Fruit fly (Drosophila melanogaster) whole organism, embryonic: ENCODE results near the gene CG3457.
A peak's percentile ranks its signal among the peaks of the same experiment; 100 is the strongest.

ENCODE experiments used
- BEAF-32 ChIP-seq: fragments of 200-800 bp; sonication (Bioruptor generic); optimal IDR thresholded peaks from 3 replicates; lab custom pipeline; 2017; ENCODE audit warnings: missing biosample characterization, missing genetic modification characterization, mild to moderate bottlenecking, moderate library complexity, missing genetic modification reagents
- Bgb ChIP-seq: fragments of 200-800 bp; sonication (Bioruptor generic); IDR thresholded peaks from 2 replicates; pipeline ENCODE4 v1.3.6; 2022; ENCODE audit warnings: missing biosample characterization, missing genetic modification characterization; ENCODE audit not compliant: partially characterized antibody
- Bteb2 ChIP-seq: fragments of 200-800 bp; sonication (Bioruptor generic); optimal IDR thresholded peaks from 2 replicates; lab custom pipeline; 2016; ENCODE audit warnings: missing biosample characterization, missing genetic modification characterization
- CG14710 ChIP-seq: fragments of 200-800 bp; sonication (Bioruptor generic); optimal IDR thresholded peaks from 3 replicates; lab custom pipeline; 2019; ENCODE audit warnings: missing biosample characterization, mild to moderate bottlenecking, missing genetic modification characterization, moderate library complexity
- CG14860 ChIP-seq: fragments of 200-800 bp; sonication (Bioruptor generic); IDR thresholded peaks from 3 replicates; pipeline ENCODE4 v1.3.6; 2022; ENCODE audit warnings: missing biosample characterization, missing genetic modification characterization; ENCODE audit not compliant: partially characterized antibody
- CG16813 ChIP-seq: fragments of 200-800 bp; sonication (Bioruptor generic); IDR thresholded peaks from 3 replicates; pipeline ENCODE4 v1.3.6; 2022; ENCODE audit warnings: missing biosample characterization, missing genetic modification characterization; ENCODE audit not compliant: partially characterized antibody
- CG16815 ChIP-seq: fragments of 200-800 bp; sonication (Bioruptor generic); optimal IDR thresholded peaks from 3 replicates; lab custom pipeline; 2017; ENCODE audit warnings: missing biosample characterization, mild to moderate bottlenecking, missing genetic modification characterization
- CG17359 ChIP-seq: fragments of 200-800 bp; sonication (Bioruptor generic); optimal IDR thresholded peaks from 3 replicates; lab custom pipeline; 2018; ENCODE audit warnings: missing biosample characterization, mild to moderate bottlenecking, missing genetic modification characterization, moderate library complexity
- CG18764 ChIP-seq: fragments of 200-800 bp; sonication (Bioruptor generic); optimal IDR thresholded peaks from 3 replicates; lab custom pipeline; 2016; ENCODE audit warnings: missing biosample characterization, missing genetic modification characterization
- CG2116 ChIP-seq: fragments of 200-800 bp; sonication (Bioruptor generic); optimal IDR thresholded peaks from 3 replicates; lab custom pipeline; 2018; ENCODE audit warnings: missing biosample characterization, mild to moderate bottlenecking, missing genetic modification characterization
- CG4617 ChIP-seq: fragments of 200-800 bp; sonication (Bioruptor generic); optimal IDR thresholded peaks from 3 replicates; lab custom pipeline; 2016; ENCODE audit warnings: missing biosample characterization, missing genetic modification characterization, borderline replicate concordance
- CG6791 ChIP-seq: fragments of 200-800 bp; sonication (Bioruptor generic); IDR thresholded peaks from 3 replicates; pipeline ENCODE4 v1.3.6; 2022; ENCODE audit warnings: missing biosample characterization, missing genetic modification characterization; ENCODE audit not compliant: partially characterized antibody
- CG7357 ChIP-seq: fragments of 200-800 bp; sonication (Bioruptor generic); IDR thresholded peaks from 3 replicates; pipeline ENCODE4 v1.3.6; 2022; ENCODE audit warnings: missing biosample characterization, missing genetic modification characterization
- CG9609 ChIP-seq: fragments of 200-800 bp; sonication (Bioruptor generic); optimal IDR thresholded peaks from 3 replicates; lab custom pipeline; 2016; ENCODE audit warnings: missing biosample characterization, missing genetic modification characterization
- CG9797 ChIP-seq: fragments of 200-800 bp; sonication (Bioruptor generic); optimal IDR thresholded peaks from 3 replicates; lab custom pipeline; 2018; ENCODE audit warnings: missing biosample characterization, mild to moderate bottlenecking, missing genetic modification characterization
- Dll ChIP-seq: fragments of 200-800 bp; sonication (Bioruptor generic); IDR thresholded peaks from 4 replicates; pipeline ENCODE4 v1.3.6; 2022; ENCODE audit warnings: missing biosample characterization, missing genetic modification characterization; ENCODE audit not compliant: partially characterized antibody
- Dp ChIP-seq: fragments of 200-800 bp; sonication (Bioruptor generic); optimal IDR thresholded peaks from 2 replicates; lab custom pipeline; 2018; ENCODE audit warnings: missing biosample characterization, mild to moderate bottlenecking, missing genetic modification characterization, moderate library complexity
- E2f2 ChIP-seq: fragments of 200-800 bp; sonication (Bioruptor generic); IDR thresholded peaks from 2 replicates; pipeline ENCODE4 v1.3.6; 2022; ENCODE audit warnings: missing biosample characterization, missing genetic modification characterization
- Ets97D ChIP-seq: fragments of 200-800 bp; sonication (Bioruptor generic); optimal IDR thresholded peaks from 3 replicates; lab custom pipeline; 2016; ENCODE audit warnings: missing biosample characterization, missing genetic modification characterization
- HLH4C ChIP-seq: fragments of 200-800 bp; sonication (Bioruptor generic); IDR thresholded peaks from 3 replicates; pipeline ENCODE4 v1.3.6; 2022; ENCODE audit warnings: missing biosample characterization, missing genetic modification characterization; ENCODE audit not compliant: partially characterized antibody
- MBD-R2 ChIP-seq: fragments of 200-800 bp; sonication (Bioruptor generic); IDR thresholded peaks from 2 replicates; pipeline ENCODE4 v1.3.6; 2022; ENCODE audit warnings: missing biosample characterization, missing genetic modification characterization
- Med ChIP-seq: fragments of 200-800 bp; sonication (Bioruptor generic); peaks from one replicate; lab custom pipeline; 2016; ENCODE audit warnings: missing biosample characterization, missing genetic modification characterization, mild to moderate bottlenecking, inconsistent platforms, moderate library complexity
- Scr ChIP-seq: fragments of 200-800 bp; sonication (Bioruptor generic); IDR thresholded peaks from 2 replicates; pipeline ENCODE4 v1.3.6; 2022; ENCODE audit warnings: missing biosample characterization, missing genetic modification characterization; ENCODE audit not compliant: partially characterized antibody
- Sry-δ ChIP-seq: fragments of 200-800 bp; sonication (Bioruptor generic); optimal IDR thresholded peaks from 2 replicates; lab custom pipeline; 2016; ENCODE audit warnings: missing biosample characterization, missing genetic modification characterization
- YL-1 ChIP-seq: fragments of 200-800 bp; sonication (Bioruptor generic); optimal IDR thresholded peaks from 3 replicates; lab custom pipeline; 2017; ENCODE audit warnings: missing biosample characterization, mild to moderate bottlenecking, missing genetic modification characterization
- amos ChIP-seq: fragments of 200-800 bp; sonication (Bioruptor generic); IDR thresholded peaks from 2 replicates; pipeline ENCODE4 v1.3.6; 2022; ENCODE audit warnings: missing biosample characterization, missing genetic modification characterization; ENCODE audit not compliant: partially characterized antibody
- bbx ChIP-seq: fragments of 200-800 bp; sonication (Bioruptor generic); IDR thresholded peaks from 2 replicates; pipeline ENCODE4 v1.3.6; 2022; ENCODE audit warnings: missing biosample characterization, missing genetic modification characterization; ENCODE audit not compliant: partially characterized antibody
- btn ChIP-seq: fragments of 200-800 bp; sonication (Bioruptor generic); optimal IDR thresholded peaks from 2 replicates; lab custom pipeline; 2016; ENCODE audit warnings: missing biosample characterization, missing genetic modification characterization
- crol ChIP-seq: fragments of 200-800 bp; sonication (Bioruptor generic); IDR thresholded peaks from 2 replicates; pipeline ENCODE4 v1.3.6; 2022; ENCODE audit warnings: missing biosample characterization, missing genetic modification characterization
- dati ChIP-seq: fragments of 200-800 bp; sonication (Bioruptor generic); IDR thresholded peaks from 2 replicates; pipeline ENCODE4 v1.3.6; 2022; ENCODE audit warnings: missing biosample characterization, missing genetic modification characterization
- ewg ChIP-seq: fragments of 200-800 bp; sonication (Bioruptor generic); optimal IDR thresholded peaks from 3 replicates; lab custom pipeline; 2017; ENCODE audit warnings: mild to moderate bottlenecking, missing biosample characterization, missing genetic modification reagents, missing genetic modification characterization
- gfzf ChIP-seq: fragments of 200-800 bp; sonication (Bioruptor generic); optimal IDR thresholded peaks from 2 replicates; lab custom pipeline; 2016; ENCODE audit warnings: missing biosample characterization, mild to moderate bottlenecking, missing genetic modification characterization, moderate library complexity
- grau ChIP-seq: fragments of 200-800 bp; optimal IDR thresholded peaks from 3 replicates; lab custom pipeline; 2019; ENCODE audit warnings: missing biosample characterization, mild to moderate bottlenecking, missing genetic modification characterization, moderate library complexity
- hb ChIP-seq: fragments of 200-800 bp; sonication (Bioruptor generic); IDR thresholded peaks from 3 replicates; pipeline ENCODE4 v1.3.6; 2022; ENCODE audit warnings: missing biosample characterization, missing genetic modification characterization; ENCODE audit not compliant: partially characterized antibody
- hbn ChIP-seq: fragments of 200-800 bp; sonication (Bioruptor generic); IDR thresholded peaks from 2 replicates; pipeline ENCODE4 v1.3.6; 2022; ENCODE audit warnings: missing biosample characterization, missing genetic modification characterization; ENCODE audit not compliant: partially characterized antibody
- inv ChIP-seq: fragments of 200-800 bp; sonication (Bioruptor generic); IDR thresholded peaks from 2 replicates; pipeline ENCODE4 v1.3.6; 2022; ENCODE audit warnings: missing biosample characterization, missing genetic modification characterization; ENCODE audit not compliant: partially characterized antibody
- knrl ChIP-seq: fragments of 200-800 bp; sonication (Bioruptor generic); IDR thresholded peaks from 3 replicates; pipeline ENCODE4 v1.3.6; 2022; ENCODE audit warnings: missing biosample characterization, missing genetic modification characterization; ENCODE audit not compliant: partially characterized antibody
- mirr ChIP-seq: fragments of 200-800 bp; sonication (Bioruptor generic); optimal IDR thresholded peaks from 3 replicates; lab custom pipeline; 2018; ENCODE audit warnings: missing biosample characterization, mild to moderate bottlenecking, missing genetic modification characterization
- odd ChIP-seq: fragments of 200-800 bp; sonication (Bioruptor generic); optimal IDR thresholded peaks from 2 replicates; lab custom pipeline; 2017; ENCODE audit warnings: missing biosample characterization, mild to moderate bottlenecking, missing genetic modification characterization
- phol ChIP-seq: fragments of 200-800 bp; sonication (Bioruptor generic); optimal IDR thresholded peaks from 3 replicates; lab custom pipeline; 2018; ENCODE audit warnings: missing biosample characterization, mild to moderate bottlenecking, missing genetic modification characterization, moderate library complexity
- pzg ChIP-seq: fragments of 200-800 bp; sonication (Bioruptor generic); optimal IDR thresholded peaks from 3 replicates; lab custom pipeline; 2018; ENCODE audit warnings: missing biosample characterization, mild to moderate bottlenecking, missing genetic modification characterization, moderate library complexity
- sna ChIP-seq: fragments of 200-800 bp; sonication (Bioruptor generic); IDR thresholded peaks from 2 replicates; pipeline ENCODE4 v1.3.6; 2022; ENCODE audit warnings: missing biosample characterization, missing genetic modification characterization; ENCODE audit not compliant: partially characterized antibody
- trh ChIP-seq: fragments of 200-800 bp; sonication (Bioruptor generic); optimal IDR thresholded peaks from 2 replicates; lab custom pipeline; 2016; ENCODE audit warnings: missing biosample characterization, missing genetic modification characterization
- unc-4 ChIP-seq: fragments of 200-800 bp; sonication (Bioruptor generic); IDR thresholded peaks from 2 replicates; pipeline ENCODE4 v1.3.6; 2022; ENCODE audit warnings: missing biosample characterization, missing genetic modification characterization; ENCODE audit not compliant: partially characterized antibody
- vvl ChIP-seq: fragments of 200-800 bp; sonication (Bioruptor generic); IDR thresholded peaks from 2 replicates; pipeline ENCODE4 v1.3.6; 2022; ENCODE audit warnings: missing biosample characterization, missing genetic modification characterization

CG3457 gene

DNA sequence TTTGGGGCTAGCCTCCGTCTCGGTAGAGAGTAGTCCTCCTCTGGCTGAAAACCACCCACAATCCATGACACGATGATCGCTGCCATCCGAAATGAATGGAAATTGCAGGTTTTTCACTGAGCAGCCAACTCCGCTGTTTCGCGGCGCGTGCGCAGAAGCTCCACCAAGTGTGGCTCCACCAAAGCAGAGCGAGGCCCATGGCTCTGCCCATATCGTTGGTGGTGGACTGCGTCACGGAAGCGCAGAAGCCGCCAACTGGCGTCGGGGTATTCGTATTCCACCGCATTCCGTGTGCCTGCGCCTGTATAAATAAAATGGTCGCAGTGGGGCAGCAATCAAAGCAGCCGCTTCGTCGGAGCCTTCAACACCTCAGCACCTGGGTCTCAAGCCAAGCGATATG, 35.8 kb downstream of the CG3457 start, which contains the start of gene CG14052:
Gene CG14052, plus strand, starts transcription at position 301 of the 400 bp plus-strand sequence.
- TF ChIP-seq btn (GFP tag; lab: Kevin White, UChicago) (no peak), Med (GFP tag; lab: Kevin White, UChicago) (peak; percentile 16), ewg (GFP tag; lab: Kevin White, UChicago) (peak; percentile 19)
- TF ChIP-seq, all 482 proteins: peak for 2

DNA sequence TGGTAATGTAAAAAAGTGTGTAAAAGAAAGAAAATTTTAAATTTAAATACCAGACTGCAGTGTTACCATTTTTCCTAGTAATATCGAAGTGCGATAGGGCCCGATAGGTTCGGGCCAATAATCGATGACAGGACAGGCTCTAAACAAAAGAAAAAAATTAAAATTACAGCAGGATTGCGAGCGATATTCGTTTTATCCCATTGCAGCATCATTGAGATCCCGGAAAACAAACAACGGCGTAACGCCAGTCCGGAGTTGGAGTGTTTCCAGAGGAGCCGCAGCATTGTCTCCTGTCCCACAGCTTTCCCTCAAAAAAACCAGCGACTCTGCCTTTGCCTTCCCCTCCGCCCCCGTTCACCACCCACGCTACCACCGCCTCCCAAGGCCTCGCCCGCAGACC, 37.5 kb downstream of the CG3457 start, which contains the start of gene pcx:
Gene pcx, plus strand, starts transcription at position 159 of the 400 bp plus-strand sequence.
- TF ChIP-seq grau (no peak), CG14710 (peak; percentile 37), unc-4 (GFP tag; lab: Robert Waterston, UW) (peak; percentile 65), phol (tag; lab: Kevin White, UChicago) (peak; percentile 1), dati (GFP tag; lab: Robert Waterston, UW) (no peak), E2f2 (GFP tag; lab: Robert Waterston, UW) (peak; percentile 74), CG2116 (GFP tag; lab: Kevin White, UChicago) (peak; percentile 38), pzg (GFP tag; lab: Kevin White, UChicago) (peak; percentile 49), CG18764 (GFP tag; lab: Kevin White, UChicago) (peak; percentile 86), CG17359 (tag; lab: Kevin White, UChicago) (peak; percentile 96), Sry-δ (GFP tag; lab: Kevin White, UChicago) (peak; percentile 49), Dp (peak; percentile 70), Med (GFP tag; lab: Kevin White, UChicago) (peak; percentile 28), Scr (GFP tag; lab: Robert Waterston, UW) (peak; percentile 62), CG6791 (GFP tag; lab: Robert Waterston, UW) (peak; percentile 61; the same call in 2 of the 3 replicates), hbn (GFP tag; lab: Robert Waterston, UW) (peak; percentile 27; the same call in 1 of the 2 replicates), CG4617 (GFP tag; lab: Kevin White, UChicago) (peak; percentile 76), hb (GFP tag; lab: Robert Waterston, UW) (peak; percentile 44; the same call in 1 of the 3 replicates), Bteb2 (no peak), Dll (GFP tag; lab: Robert Waterston, UW) (peak; percentile 56; the same call in 1 of the 4 replicates), mirr (GFP tag; lab: Kevin White, UChicago) (no peak), CG9797 (GFP tag; lab: Kevin White, UChicago) (peak; percentile 34), amos (peak; percentile 59; the same call in 1 of the 2 replicates), CG16813 (GFP tag; lab: Robert Waterston, UW) (peak; percentile 55), inv (GFP tag; lab: Robert Waterston, UW) (0 out of 2 replicates have a peak, but pooled peaks have one; percentile 19), crol (GFP tag; lab: Robert Waterston, UW) (peak; percentile 89), CG14860 (GFP tag; lab: Robert Waterston, UW) (peak; percentile 24; the same call in 1 of the 3 replicates), bbx (GFP tag; lab: Robert Waterston, UW) (peak; percentile 58), HLH4C (GFP tag; lab: Robert Waterston, UW) (peak; percentile 50), MBD-R2 (GFP tag; lab: Robert Waterston, UW) (peak; percentile 49), odd (GFP tag; lab: Kevin White, UChicago) (no peak), CG7357 (GFP tag; lab: Robert Waterston, UW) (no peak), CG9609 (GFP tag; lab: Kevin White, UChicago) (no peak), Ets97D (GFP tag; lab: Kevin White, UChicago) (peak; percentile 7), CG16815 (no peak), sna (GFP tag; lab: Robert Waterston, UW) (0 out of 2 replicates have a peak, but pooled peaks have one; percentile 41), YL-1 (peak; percentile 56), vvl (GFP tag; lab: Robert Waterston, UW) (0 out of 2 replicates have a peak, but pooled peaks have one; percentile 7), gfzf (GFP tag; lab: Kevin White, UChicago) (peak; percentile 50), BEAF-32 (peak; percentile 57), knrl (peak; percentile 54; the same call in 2 of the 3 replicates), trh (GFP tag; lab: Kevin White, UChicago) (no peak), Bgb (peak; percentile 56)
